Worm (Caenorhabditis elegans): ENCODE measurements around the gene Y52E8A.1.

Gene Y52E8A.1

ce11 chrII:4294801-4295200 is 27.1 kb upstream of the Y52E8A.1 start, which contains the start of gene rml-4:
TSS of gene rml-4 (plus strand) at chrII:4295101.
- no peak for TF ChIP-seq ceh-48 (tag; optimal IDR thresholded peaks at IDR 0.05)
- TF ChIP-seq elt-4 (tag; optimal IDR thresholded peaks at IDR 0.05), result no peak
- TF ChIP-seq pat-9 (tag; optimal IDR thresholded peaks at IDR 0.05), result no peak
- TF ChIP-seq ets-4 (tag; optimal IDR thresholded peaks at IDR 0.05), result no peak
- TF ChIP-seq syd-9 (tag; optimal IDR thresholded peaks at IDR 0.05), result no peak
- no peak for TF ChIP-seq sdc-2 (tag; optimal IDR thresholded peaks at IDR 0.05)
- no peak for TF ChIP-seq nfya-1 (tag; optimal IDR thresholded peaks at IDR 0.05)
- TF ChIP-seq ceh-30 (tag; optimal IDR thresholded peaks at IDR 0.05), result no peak
- no peak for TF ChIP-seq ceh-19 (GFP tag; optimal IDR thresholded peaks at IDR 0.05)
- no peak for TF ChIP-seq eyg-1 (tag; optimal IDR thresholded peaks at IDR 0.05)
- no peak for TF ChIP-seq dve-1 (tag; optimal IDR thresholded peaks at IDR 0.05)
- TF ChIP-seq ceh-24 (tag; optimal IDR thresholded peaks at IDR 0.05), result no peak
- no peak for TF ChIP-seq fkh-6 (tag; optimal IDR thresholded peaks at IDR 0.05)

- TF ChIP-seq pros-1 (tag; optimal IDR thresholded peaks at IDR 0.05) (no peak), fkh-10 (GFP tag; optimal IDR thresholded peaks at IDR 0.05) (no peak), mec-3 (tag; optimal IDR thresholded peaks at IDR 0.05; ENCODE audit: borderline replicate concordance) (no peak), hlh-15 (tag; optimal IDR thresholded peaks at IDR 0.05) (no peak), ceh-18 (tag; optimal IDR thresholded peaks at IDR 0.05) (no peak)
Observed at ce11 chrII:4297259-4297658, 24.6 kb upstream of the Y52E8A.1 start.

- no peak for TF ChIP-seq nhr-232 (tag; optimal IDR thresholded peaks at IDR 0.05)
- TF ChIP-seq sox-2 (GFP tag; IDR thresholded peaks at IDR 0.05), result no peak
- no peak for TF ChIP-seq Y22D7AL.16 (tag; optimal IDR thresholded peaks at IDR 0.05)
- TF ChIP-seq ref-2 (tag; optimal IDR thresholded peaks at IDR 0.05), result peak; percentile 76
- no peak for TF ChIP-seq ceh-9 (tag; optimal IDR thresholded peaks at IDR 0.05)
- peak; percentile 63 for TF ChIP-seq lim-6 (tag; optimal IDR thresholded peaks at IDR 0.05)
- TF ChIP-seq rnt-1 (tag; optimal IDR thresholded peaks at IDR 0.05), result peak; percentile 83
- TF ChIP-seq eyg-1 (tag; optimal IDR thresholded peaks at IDR 0.05), result no peak
- TF ChIP-seq hlh-15 (tag; optimal IDR thresholded peaks at IDR 0.05), result no peak
- TF ChIP-seq pag-3 (tag; optimal IDR thresholded peaks at IDR 0.05; ENCODE audit: borderline replicate concordance), result no peak
- peak; percentile 73 for TF ChIP-seq hlh-8 (tag; optimal IDR thresholded peaks at IDR 0.05)
- TF ChIP-seq unc-86 (tag; optimal IDR thresholded peaks at IDR 0.05), result no peak
- TF ChIP-seq pha-2 (tag; optimal IDR thresholded peaks at IDR 0.05), result no peak
- TF ChIP-seq unc-55 (GFP tag; optimal IDR thresholded peaks at IDR 0.05), result peak; percentile 63
- no peak for TF ChIP-seq odd-2 (tag; optimal IDR thresholded peaks at IDR 0.05)
- TF ChIP-seq ztf-16 (tag; optimal IDR thresholded peaks at IDR 0.05), result peak; percentile 41
- peak; percentile 11 for TF ChIP-seq ceh-48 (tag; optimal IDR thresholded peaks at IDR 0.05)
- peak; percentile 58 for TF ChIP-seq tbx-7 (tag; optimal IDR thresholded peaks at IDR 0.05)
- TF ChIP-seq zip-5 (tag; optimal IDR thresholded peaks at IDR 0.05), result peak; percentile 44
- TF ChIP-seq elt-4 (tag; optimal IDR thresholded peaks at IDR 0.05), result no peak
- no peak for TF ChIP-seq pros-1 (tag; optimal IDR thresholded peaks at IDR 0.05)
- TF ChIP-seq ceh-24 (tag; optimal IDR thresholded peaks at IDR 0.05), result no peak
- TF ChIP-seq lin-11 (tag; optimal IDR thresholded peaks at IDR 0.05), result no peak
- no peak for TF ChIP-seq T23F11.4 (GFP tag; optimal IDR thresholded peaks at IDR 0.05)
- peak; percentile 88 for TF ChIP-seq C08G9.2 (tag; optimal IDR thresholded peaks at IDR 0.05)
- TF ChIP-seq ceh-2 (tag; optimal IDR thresholded peaks at IDR 0.05), result peak; percentile 83
- peak; percentile 83 for TF ChIP-seq pax-1 (tag; optimal IDR thresholded peaks at IDR 0.05)
- peak; percentile 13 for TF ChIP-seq K09A11.1 (tag; optimal IDR thresholded peaks at IDR 0.05; ENCODE audit: insufficient read depth)
- no peak for TF ChIP-seq nhr-11 (tag; optimal IDR thresholded peaks at IDR 0.05)
- TF ChIP-seq ceh-31 (tag; optimal IDR thresholded peaks at IDR 0.05), result peak; percentile 95
- no peak for TF ChIP-seq hlh-30 (tag; optimal IDR thresholded peaks at IDR 0.05; ENCODE audit: insufficient read depth)
- TF ChIP-seq K02D7.2 (tag; optimal IDR thresholded peaks at IDR 0.05), result no peak
- TF ChIP-seq dve-1 (tag; optimal IDR thresholded peaks at IDR 0.05), result peak; percentile 76
- no peak for TF ChIP-seq ceh-6 (GFP tag; optimal IDR thresholded peaks at IDR 0.05)
- no peak for TF ChIP-seq ama-1 (optimal IDR thresholded peaks at IDR 0.05)
- TF ChIP-seq ceh-19 (GFP tag; optimal IDR thresholded peaks at IDR 0.05), result no peak
- no peak for TF ChIP-seq fax-1 (tag; optimal IDR thresholded peaks at IDR 0.05)
- peak; percentile 8 for TF ChIP-seq che-1 (tag; optimal IDR thresholded peaks at IDR 0.05)
- TF ChIP-seq unc-42 (tag; optimal IDR thresholded peaks at IDR 0.05), result peak; percentile 71
Observed at ce11 chrII:4299227-4299703, 22.6 kb upstream of the Y52E8A.1 start, which contains the start of gene sco-1. TSS of gene sco-1 (plus strand) at chrII:4299653.

Measured in whole organism, late embryonic.